Fruit fly (Drosophila melanogaster) S2 (cell line): ENCODE data around the gene Alms1b.

ENCODE experiments used
- CG8478 ChIP-seq: fragments of >200 bp; optimal IDR thresholded peaks from 2 replicates; lab custom pipeline; 2018
- CTCF ChIP-seq, 2 experiments: fragments of >200 bp; optimal IDR thresholded peaks; 2 replicates each; lab custom pipeline; 2018

Gene Alms1b

dm6 chrX:4649751-4650150 is 19.0 kb upstream of the Alms1b start, which contains the start of the genes Cbp80 and Torsin:
Cbp80 (plus strand) TSS chrX:4650015.
Torsin (minus strand) TSS chrX:4650032.
- TF ChIP-seq CTCF (optimal IDR thresholded peaks at IDR 0.05; lab: Kevin White, UChicago) = no peak
- no peak for TF ChIP-seq CG8478 (lab: Kevin White, UChicago)

dm6 chrX:4647316-4648046 is 16.7 kb upstream of the Alms1b start, which contains the start of the genes HLH4C and mRpL30:
HLH4C (minus strand) TSS chrX:4647414.
mRpL30 (plus strand) TSS chrX:4647871.
- TF ChIP-seq CG8478 (lab: Kevin White, UChicago) (no peak), CTCF (optimal IDR thresholded peaks at IDR 0.05; lab: Kevin White, UChicago) (no peak)

- TF ChIP-seq CG8478 (lab: Kevin White, UChicago) (no peak), CTCF (optimal IDR thresholded peaks at IDR 0.05; lab: Kevin White, UChicago) (no peak)
Measured at dm6 chrX:4644768-4645167, 14.0 kb upstream of the Alms1b start, which contains the start of gene CG3062. CG3062 (minus strand) TSS chrX:4644868.

dm6 chrX:4643887-4644286 is 13.2 kb upstream of the Alms1b start, which contains the start of gene CG3081:
CG3081 (minus strand) TSS chrX:4643987.
- no peak for TF ChIP-seq CTCF (optimal IDR thresholded peaks at IDR 0.05; lab: Kevin White, UChicago)
- no peak for TF ChIP-seq CG8478 (lab: Kevin White, UChicago)

dm6 chrX:4635856-4636486 is 5.2 kb upstream of the Alms1b start, which contains the start of the genes Alms1a and pon:
Alms1a (minus strand) TSS chrX:4636004.
pon (plus strand) TSS chrX:4636318.
- TF ChIP-seq CG8478 (lab: Kevin White, UChicago) = no peak
- no peak for TF ChIP-seq CTCF (optimal IDR thresholded peaks at IDR 0.05; lab: Kevin White, UChicago)

- TF ChIP-seq CTCF (optimal IDR thresholded peaks at IDR 0.05; lab: Kevin White, UChicago) = no peak
- TF ChIP-seq CG8478 (lab: Kevin White, UChicago) = no peak
Measured at dm6 chrX:4627160-4627559, 3.6 kb downstream of the Alms1b start.

dm6 chrX:4618869-4619268 is 11.9 kb downstream of the Alms1b start:
- TF ChIP-seq CG8478 (lab: Kevin White, UChicago) (no peak), CTCF (optimal IDR thresholded peaks at IDR 0.05; lab: Kevin White, UChicago) (no peak)

dm6 chrX:4616865-4617669 is 13.7 kb downstream of the Alms1b start, which contains the start of gene peb:
peb (plus strand) TSS chrX:4617564.
- TF ChIP-seq CTCF (optimal IDR thresholded peaks at IDR 0.05; lab: Kevin White, UChicago) (no peak), CG8478 (lab: Kevin White, UChicago) (no peak)

- no peak for TF ChIP-seq CTCF (optimal IDR thresholded peaks at IDR 0.05; lab: Kevin White, UChicago)
- TF ChIP-seq CG8478 (lab: Kevin White, UChicago) = no peak
Measured at dm6 chrX:4615684-4616292, 14.9 kb downstream of the Alms1b start.

dm6 chrX:4614945-4615344 is 15.8 kb downstream of the Alms1b start:
- TF ChIP-seq CG8478 (lab: Kevin White, UChicago) (no peak), CTCF (optimal IDR thresholded peaks at IDR 0.05; lab: Kevin White, UChicago) (no peak)

- TF ChIP-seq CTCF (optimal IDR thresholded peaks at IDR 0.05; lab: Kevin White, UChicago) = no peak
Measured at dm6 chrX:4614325-4614724, 16.4 kb downstream of the Alms1b start.

dm6 chrX:4613613-4614012 is 17.1 kb downstream of the Alms1b start:
- TF ChIP-seq CTCF (optimal IDR thresholded peaks at IDR 0.05; lab: Kevin White, UChicago) (no peak), CG8478 (lab: Kevin White, UChicago) (no peak)

- TF ChIP-seq CTCF (optimal IDR thresholded peaks at IDR 0.05; lab: Kevin White, UChicago) (no peak), CG8478 (lab: Kevin White, UChicago) (no peak)
Measured at dm6 chrX:4612454-4612853, 18.3 kb downstream of the Alms1b start.

- TF ChIP-seq CTCF (optimal IDR thresholded peaks at IDR 0.05; lab: Kevin White, UChicago) = no peak
- no peak for TF ChIP-seq CG8478 (lab: Kevin White, UChicago)
Measured at dm6 chrX:4610481-4610880, 20.3 kb downstream of the Alms1b start.
